Worm (Caenorhabditis elegans) whole organism, L4/young adult: Measurements from ENCODE around the gene acs-19.
"Not testable (repeated sequence)": the region's sequence is repeated elsewhere in the genome, so short reads cannot be mapped to it uniquely, and the experiment has no call there.

Experiments
- W03F9.2 ChIP-seq: fragments of 150-350 bp; optimal IDR thresholded peaks from 2 replicates; lab custom pipeline; 2014; ENCODE audit warnings: missing biosample characterization, missing genetic modification characterization
- dao-5 ChIP-seq: sonication (generic microtip); optimal IDR thresholded peaks from 2 replicates; lab custom pipeline; 2016; ENCODE audit warnings: missing genotype, missing genetic modification characterization, moderate library complexity, missing compliant biosample characterization
- him-1 ChIP-seq: sonication (generic microtip); optimal IDR thresholded peaks from 2 replicates; lab custom pipeline; 2016; ENCODE audit warnings: missing genotype, missing genetic modification reagents, missing genetic modification characterization, missing compliant biosample characterization

Gene acs-19

DNA sequence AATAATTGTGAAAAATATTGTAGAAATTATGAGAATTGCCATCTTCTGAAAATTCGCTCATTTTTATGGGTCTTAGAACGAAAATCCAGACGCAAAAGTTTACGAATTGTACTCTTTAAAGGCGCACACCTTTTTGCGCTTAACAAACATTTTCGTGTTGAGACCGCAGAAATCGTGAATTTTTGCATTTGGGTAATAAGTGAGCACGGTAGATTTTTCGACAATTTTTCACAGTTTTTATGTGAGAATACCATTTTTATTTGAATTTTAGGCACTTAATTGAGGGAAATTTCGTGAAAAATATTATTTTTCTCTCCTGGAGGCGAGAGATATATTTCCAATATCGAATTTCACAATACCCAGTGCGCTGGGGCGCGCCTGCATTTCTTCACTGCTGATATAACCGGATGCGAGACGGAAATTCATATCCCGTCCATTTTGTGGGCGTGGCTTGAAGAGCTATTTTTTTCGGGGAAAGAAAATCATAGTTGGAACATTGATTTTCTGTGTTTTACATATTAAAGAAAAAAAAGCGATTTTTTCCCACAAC is 12.2 kb upstream of the acs-19 start, which contains the start of gene cyp-25A4:
Gene cyp-25A4, minus strand, starts transcription at position 51 of the 550 bp plus-strand sequence.
- not testable (repeated sequence) for TF ChIP-seq dao-5, him-1, W03F9.2 (tag; lab: Kevin White, UChicago)

DNA sequence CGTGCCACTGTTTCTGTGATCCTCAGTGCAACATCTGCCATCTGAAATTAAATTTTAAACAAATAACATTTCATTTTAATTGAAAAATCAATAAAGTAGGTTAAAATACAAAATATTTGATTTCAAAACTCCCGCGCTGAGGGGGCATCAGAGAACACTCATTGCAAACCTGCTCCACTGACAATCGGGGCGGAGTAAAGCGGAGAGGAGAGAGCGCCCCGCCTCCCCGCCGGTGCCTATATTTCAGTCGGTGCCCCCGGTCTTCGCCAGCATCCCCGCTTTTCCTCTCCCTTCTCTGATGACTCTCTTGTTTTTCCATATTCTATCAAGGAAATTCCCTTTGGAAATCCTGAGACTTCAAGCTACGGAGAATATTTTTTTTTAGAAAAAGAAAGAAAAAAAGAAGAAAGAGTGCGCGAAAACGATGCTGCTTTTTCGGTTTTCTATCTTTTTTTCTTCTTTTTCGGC is 1.3 kb upstream of the acs-19 start, which contains the start of gene brc-1:
Gene brc-1, minus strand, starts transcription at position 51 of the 468 bp plus-strand sequence.
- TF ChIP-seq dao-5 (tag; lab: Kevin White, UChicago), result no peak
- peak; percentile 83 for TF ChIP-seq him-1 (tag; lab: Kevin White, UChicago)
- peak; percentile 64 for TF ChIP-seq W03F9.2 (tag; lab: Kevin White, UChicago)

DNA sequence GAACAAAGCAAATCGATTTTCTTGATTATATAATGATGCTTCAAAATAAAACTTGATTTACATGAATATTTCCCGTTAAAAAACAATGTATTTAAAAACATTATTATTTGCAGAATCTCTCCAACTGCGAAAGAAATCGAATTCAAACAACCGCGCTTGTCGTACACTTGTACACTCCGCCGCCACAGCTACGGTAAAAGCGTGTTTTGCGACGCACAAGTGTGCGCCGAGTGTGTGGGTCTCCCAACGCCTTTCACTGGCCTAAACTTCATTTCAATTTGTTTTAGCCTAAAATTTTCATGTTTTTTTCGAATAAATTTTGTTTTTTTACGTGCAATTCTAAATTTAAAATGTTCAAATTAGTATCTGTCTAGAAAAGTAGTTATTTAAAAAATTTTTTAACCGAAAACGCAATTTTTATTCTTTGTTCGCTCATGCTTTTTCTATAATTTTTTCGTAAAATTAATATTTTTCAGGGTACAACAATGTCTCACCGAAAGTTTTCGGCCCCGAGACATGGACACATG is 3.2 kb downstream of the acs-19 start, which contains the start of gene rpl-3:
Gene rpl-3, plus strand, starts transcription at position 477 of the 527 bp plus-strand sequence.
- peak; percentile 100 for TF ChIP-seq him-1 (tag; lab: Kevin White, UChicago)
- TF ChIP-seq W03F9.2 (tag; lab: Kevin White, UChicago), result peak; percentile 99
- TF ChIP-seq dao-5 (tag; lab: Kevin White, UChicago), result peak; percentile 95

DNA sequence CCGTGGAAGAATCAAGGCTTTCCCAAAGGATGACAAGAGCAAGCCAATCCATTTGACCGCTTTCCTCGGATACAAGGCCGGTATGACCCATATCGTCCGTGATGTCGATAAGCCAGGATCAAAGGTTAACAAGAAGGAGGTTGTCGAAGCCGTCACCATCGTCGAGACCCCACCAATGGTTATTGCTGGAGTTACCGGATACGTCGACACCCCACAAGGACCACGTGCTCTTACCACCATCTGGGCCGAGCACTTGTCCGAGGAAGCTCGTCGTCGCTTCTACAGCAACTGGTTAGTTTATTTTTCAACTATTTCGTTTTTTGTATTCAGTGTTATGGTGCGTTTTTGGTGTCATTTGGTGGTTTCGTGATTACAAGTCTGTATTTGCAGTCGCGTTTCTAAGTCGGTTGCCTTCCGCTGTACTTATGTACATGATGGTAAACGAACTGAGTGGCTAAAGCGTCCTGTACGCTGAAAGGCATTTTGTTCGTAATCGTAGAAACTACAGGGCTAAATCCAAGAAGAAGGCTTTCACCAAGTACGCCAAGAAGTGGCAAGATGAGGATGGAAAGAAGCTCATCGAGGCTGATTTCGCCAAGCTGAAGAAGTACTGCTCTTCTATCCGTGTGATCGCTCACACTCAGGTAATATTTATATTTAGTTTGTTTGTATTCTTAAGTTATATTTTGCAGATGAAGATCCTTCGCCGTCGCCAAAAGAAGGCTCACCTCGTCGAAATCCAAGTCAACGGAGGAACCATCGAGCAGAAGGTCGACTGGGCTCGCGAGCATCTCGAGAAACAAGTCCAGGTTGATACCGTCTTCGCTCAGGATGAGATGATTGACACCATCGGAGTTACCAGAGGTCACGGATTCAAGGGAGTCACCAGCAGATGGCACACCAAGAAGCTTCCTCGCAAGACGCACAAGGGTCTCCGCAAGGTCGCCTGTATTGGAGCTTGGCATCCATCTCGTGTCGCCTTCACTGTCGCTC is 3.9 kb downstream of the acs-19 start:
- TF ChIP-seq dao-5 (tag; lab: Kevin White, UChicago), result no peak
- no peak for TF ChIP-seq him-1 (tag; lab: Kevin White, UChicago)
- TF ChIP-seq W03F9.2 (tag; lab: Kevin White, UChicago), result no peak

DNA sequence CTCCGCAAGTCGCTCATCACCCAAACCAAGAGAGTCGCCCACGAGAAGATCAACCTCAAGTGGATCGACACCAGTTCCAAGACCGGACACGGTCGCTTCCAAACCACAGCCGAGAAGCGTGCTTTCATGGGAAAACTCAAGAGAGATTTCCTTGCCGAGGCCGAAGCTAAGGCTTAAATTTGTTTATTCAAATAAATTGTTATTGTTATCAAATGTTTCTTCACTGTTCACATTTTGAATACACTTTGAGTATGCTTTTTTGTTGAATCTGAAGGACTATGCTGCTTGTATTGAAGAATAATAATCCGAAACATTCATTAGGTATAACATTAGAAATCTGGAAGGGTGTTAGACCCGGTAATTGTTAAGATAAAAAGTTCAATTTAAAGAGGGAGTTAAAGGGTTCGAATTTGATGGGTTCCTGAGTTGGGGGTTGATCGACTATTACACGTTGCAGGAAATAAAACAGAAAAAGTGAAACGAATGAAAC is 5.0 kb downstream of the acs-19 start:
- TF ChIP-seq W03F9.2 (tag; lab: Kevin White, UChicago) (peak; percentile 66), him-1 (tag; lab: Kevin White, UChicago) (no peak), dao-5 (tag; lab: Kevin White, UChicago) (peak; percentile 49)

DNA sequence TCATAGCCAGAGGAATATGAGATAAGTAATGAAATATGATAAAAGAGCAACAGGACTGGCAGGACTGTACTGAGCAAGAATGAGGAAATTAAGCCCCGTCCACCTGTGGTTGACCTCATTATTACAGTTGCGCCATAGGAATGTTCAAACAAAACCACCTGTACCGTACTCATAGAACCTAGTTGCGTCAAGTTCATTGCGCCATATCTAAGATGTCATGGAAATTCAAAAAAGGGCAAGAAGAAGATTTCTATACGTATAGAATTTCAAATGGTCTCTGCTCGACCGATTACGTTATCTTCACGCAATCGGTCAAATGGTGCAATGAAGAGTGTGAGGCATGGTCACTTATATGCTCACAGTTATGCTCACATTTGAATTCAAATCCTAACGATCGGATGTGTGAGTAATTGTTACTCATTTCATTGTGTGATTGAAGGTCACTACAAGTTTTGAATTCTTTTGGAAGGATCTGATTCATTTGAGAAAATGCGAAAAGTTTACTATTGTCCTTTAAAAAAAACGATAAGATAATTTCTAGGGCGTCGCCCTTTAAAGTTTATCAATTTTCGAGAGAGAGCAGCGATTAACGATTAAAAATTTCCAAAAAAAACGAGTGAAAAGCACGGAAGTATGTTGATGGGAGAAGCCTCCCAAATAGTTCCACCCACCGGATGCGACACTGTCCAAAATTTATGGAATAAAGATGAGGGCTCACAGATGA is 7.6 kb downstream of the acs-19 start:
- no peak for TF ChIP-seq him-1 (tag; lab: Kevin White, UChicago)
- TF ChIP-seq dao-5 (tag; lab: Kevin White, UChicago), result no peak
- no peak for TF ChIP-seq W03F9.2 (tag; lab: Kevin White, UChicago)

DNA sequence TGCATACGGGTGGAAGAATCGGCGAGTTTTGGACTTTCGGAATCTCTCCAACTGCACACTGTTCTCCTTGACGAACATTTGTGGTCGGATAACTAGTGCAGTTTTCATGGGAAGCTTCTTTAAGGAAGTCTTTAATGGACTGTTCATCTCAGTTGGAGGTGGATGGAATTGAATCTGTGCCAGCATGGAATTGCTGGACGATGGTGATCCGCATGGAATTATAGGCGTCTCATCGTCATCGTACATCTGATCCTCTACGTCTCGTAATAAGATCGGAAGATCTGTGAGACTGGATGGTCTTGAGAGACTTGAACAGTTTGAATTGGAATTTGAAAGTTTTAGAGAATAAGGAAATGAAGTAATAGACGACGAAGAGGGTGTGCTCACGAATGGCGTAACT is 8.7 kb downstream of the acs-19 start:
- TF ChIP-seq W03F9.2 (tag; lab: Kevin White, UChicago) (no peak), dao-5 (tag; lab: Kevin White, UChicago) (no peak), him-1 (tag; lab: Kevin White, UChicago) (no peak)

DNA sequence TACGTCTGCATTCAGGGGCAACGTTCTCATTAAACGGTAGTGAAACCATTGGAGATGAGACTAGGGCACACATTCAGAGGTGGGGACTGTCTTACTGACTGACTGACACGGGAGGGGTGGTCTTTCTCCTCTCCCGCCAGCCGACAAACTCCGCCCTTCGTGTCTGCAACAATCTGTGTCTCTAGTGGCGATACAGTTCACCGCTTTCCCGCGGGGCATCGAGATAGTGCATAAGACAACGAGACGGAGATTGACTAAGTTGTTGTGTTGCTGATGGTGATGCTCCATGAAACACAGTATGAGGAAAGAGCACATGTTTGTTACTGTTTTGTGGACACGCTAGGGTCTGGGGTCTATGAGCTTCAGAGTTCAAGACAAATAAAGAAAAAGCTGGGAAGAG is 9.1 kb downstream of the acs-19 start:
- TF ChIP-seq him-1 (tag; lab: Kevin White, UChicago) (no peak), W03F9.2 (tag; lab: Kevin White, UChicago) (no peak), dao-5 (tag; lab: Kevin White, UChicago) (no peak)

DNA sequence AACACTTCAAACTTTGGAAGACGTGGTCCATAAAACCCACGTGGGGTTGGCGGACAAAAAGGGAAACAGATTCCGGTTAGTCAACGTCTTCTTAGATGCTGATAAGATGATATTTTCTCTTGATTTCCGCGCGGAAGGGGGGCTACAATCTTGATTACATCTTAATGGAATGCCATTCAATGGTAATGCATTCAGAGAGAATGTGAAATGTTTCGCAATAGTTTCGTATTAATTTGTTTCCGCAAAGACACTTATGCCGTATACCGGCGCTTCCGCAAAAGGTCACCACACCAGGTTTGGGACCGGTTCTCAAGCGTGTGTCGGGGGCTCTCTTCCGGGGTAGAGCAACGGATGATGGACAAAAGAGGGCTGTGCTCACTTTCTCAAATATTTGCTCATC is 10.2 kb downstream of the acs-19 start:
- no peak for TF ChIP-seq him-1 (tag; lab: Kevin White, UChicago)
- no peak for TF ChIP-seq dao-5 (tag; lab: Kevin White, UChicago)
- TF ChIP-seq W03F9.2 (tag; lab: Kevin White, UChicago), result no peak

DNA sequence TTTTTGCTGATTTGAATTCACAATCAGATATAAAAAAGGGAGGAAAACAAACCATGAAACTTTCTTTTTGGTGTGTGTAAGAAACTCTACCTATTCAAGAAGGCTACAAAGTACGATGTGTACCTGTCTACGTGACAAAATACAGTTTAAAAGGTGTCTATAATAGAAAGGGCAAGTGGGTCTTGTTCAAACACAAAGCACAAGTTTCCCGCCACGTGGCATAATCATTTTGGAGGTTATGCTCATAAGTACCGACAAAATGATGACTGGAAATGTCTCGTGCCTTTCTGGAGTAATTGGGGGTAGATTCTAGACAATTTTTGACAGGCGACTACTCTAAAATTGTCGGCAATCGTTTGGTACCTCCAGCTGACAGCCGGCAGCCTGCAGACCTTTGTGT is 10.6 kb downstream of the acs-19 start:
- TF ChIP-seq him-1 (tag; lab: Kevin White, UChicago), result no peak
- no peak for TF ChIP-seq W03F9.2 (tag; lab: Kevin White, UChicago)
- TF ChIP-seq dao-5 (tag; lab: Kevin White, UChicago), result no peak

DNA sequence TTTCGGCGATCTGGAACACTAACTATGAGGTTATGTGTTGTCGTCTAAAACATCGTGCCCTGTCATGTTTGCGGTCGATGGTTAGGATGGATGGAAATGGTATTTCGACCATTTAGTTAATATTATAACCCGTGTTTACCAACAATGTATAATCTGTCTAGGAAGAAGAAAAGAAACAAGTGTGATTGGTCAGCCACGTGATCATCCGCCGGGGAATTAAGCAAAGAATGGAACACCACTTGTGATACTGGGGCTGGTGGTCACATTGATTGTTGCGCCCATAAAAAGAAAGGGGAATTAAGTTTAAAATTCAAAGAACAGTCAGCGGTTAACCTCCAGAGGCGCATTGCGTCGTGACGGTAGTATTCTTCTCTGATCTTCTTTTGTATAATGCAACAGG is 11.3 kb downstream of the acs-19 start:
- TF ChIP-seq him-1 (tag; lab: Kevin White, UChicago), result no peak
- no peak for TF ChIP-seq dao-5 (tag; lab: Kevin White, UChicago)
- TF ChIP-seq W03F9.2 (tag; lab: Kevin White, UChicago), result no peak
